Worm (Caenorhabditis elegans): ENCODE data around the gene C05C8.7.

C05C8.7 gene

DNA sequence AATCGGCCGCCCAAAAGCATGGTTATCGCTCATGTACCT lies 9.9 kb downstream of the C05C8.7 start, which contains the start of gene hpo-9:
Gene hpo-9, minus strand, starts transcription at position 37 of the 39 bp plus-strand sequence.
- TF ChIP-seq ceh-83 (GFP tag; optimal IDR thresholded peaks at IDR 0.05) = no peak
- TF ChIP-seq mab-5 (tag; optimal IDR thresholded peaks at IDR 0.05) = no peak
- no peak for TF ChIP-seq tbx-8 (GFP tag; optimal IDR thresholded peaks at IDR 0.05)
- TF ChIP-seq M03D4.4 (tag; optimal IDR thresholded peaks at IDR 0.05) = no peak
- TF ChIP-seq snpc-4 (tag; optimal IDR thresholded peaks at IDR 0.05) = no peak
- TF ChIP-seq lin-32 (GFP tag; optimal IDR thresholded peaks at IDR 0.05) = no peak
- no peak for TF ChIP-seq ceh-43 (GFP tag; optimal IDR thresholded peaks at IDR 0.05)
- no peak for TF ChIP-seq nhr-28 (tag; optimal IDR thresholded peaks at IDR 0.05)

ce11 chrV:7236694-7237093 lies 10.2 kb downstream of the C05C8.7 start:
- TF ChIP-seq nhr-28 (tag; optimal IDR thresholded peaks at IDR 0.05) (no peak), zip-8 (tag; optimal IDR thresholded peaks at IDR 0.05) (no peak), drap-1 (GFP tag; optimal IDR thresholded peaks at IDR 0.05) (no peak), flh-1 (GFP tag; optimal IDR thresholded peaks at IDR 0.05) (no peak), cnd-1 (tag; optimal IDR thresholded peaks at IDR 0.05) (no peak), mep-1 (tag; optimal IDR thresholded peaks at IDR 0.05) (no peak), ztf-11 (tag; optimal IDR thresholded peaks at IDR 0.05) (no peak), pha-4 (tag; optimal IDR thresholded peaks at IDR 0.05) (no peak), lsy-2 (tag; optimal IDR thresholded peaks at IDR 0.05) (no peak), lin-13 (tag; optimal IDR thresholded peaks at IDR 0.05) (no peak)

DNA sequence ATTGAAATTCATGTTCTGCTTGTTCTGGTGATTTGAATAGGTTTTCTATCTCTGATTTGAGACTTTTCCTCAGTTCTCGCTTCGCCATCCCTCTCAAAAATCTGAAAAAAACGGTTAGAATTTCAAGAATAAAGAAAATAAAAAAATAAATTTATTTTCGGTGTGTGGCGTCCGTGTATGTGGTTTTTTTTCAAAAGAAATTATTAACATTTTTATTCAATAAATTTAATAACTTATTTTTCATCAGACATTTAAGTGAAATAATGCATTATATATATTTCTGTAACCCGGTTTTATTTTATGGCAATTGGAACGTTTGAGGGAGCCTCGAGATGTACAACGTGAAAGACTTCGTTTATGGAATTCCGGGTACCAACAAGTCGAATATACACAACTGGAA lies 12.1 kb downstream of the C05C8.7 start, which contains the start of gene C05C8.5:
Gene C05C8.5, minus strand, starts transcription at position 101 of the 400 bp plus-strand sequence.
- TF ChIP-seq lin-32 (GFP tag; optimal IDR thresholded peaks at IDR 0.05) (no peak), unc-120 (tag; optimal IDR thresholded peaks at IDR 0.05; ENCODE audit: poor library complexity, severe bottlenecking) (no peak), unc-62 (GFP tag; optimal IDR thresholded peaks at IDR 0.05) (no peak), flh-1 (GFP tag; optimal IDR thresholded peaks at IDR 0.05) (no peak), cnd-1 (tag; optimal IDR thresholded peaks at IDR 0.05) (no peak), blmp-1 (tag; optimal IDR thresholded peaks at IDR 0.05) (no peak), M03D4.4 (tag; optimal IDR thresholded peaks at IDR 0.05) (no peak), lin-13 (tag; optimal IDR thresholded peaks at IDR 0.05) (no peak), nhr-12 (tag; optimal IDR thresholded peaks at IDR 0.05) (no peak), unc-39 (tag; optimal IDR thresholded peaks at IDR 0.05) (no peak), nhr-28 (tag; optimal IDR thresholded peaks at IDR 0.05) (no peak), tbx-8 (GFP tag; optimal IDR thresholded peaks at IDR 0.05) (no peak), lsy-2 (tag; optimal IDR thresholded peaks at IDR 0.05) (no peak), bed-3 (GFP tag; optimal IDR thresholded peaks at IDR 0.05) (no peak), elt-3 (tag; optimal IDR thresholded peaks at IDR 0.05) (no peak)

- TF ChIP-seq unc-39 (tag; optimal IDR thresholded peaks at IDR 0.05) = no peak
- no peak for TF ChIP-seq elt-1 (tag; optimal IDR thresholded peaks at IDR 0.05; ENCODE audit: borderline replicate concordance, insufficient read depth)
- no peak for TF ChIP-seq elt-3 (tag; optimal IDR thresholded peaks at IDR 0.05)
- no peak for TF ChIP-seq snpc-4 (tag; optimal IDR thresholded peaks at IDR 0.05)
These were observed 15.3 kb downstream of the C05C8.7 start for ce11 chrV:7231524-7231923.

ce11 chrV:7230847-7231246 lies 16.0 kb downstream of the C05C8.7 start, which contains the start of the genes gei-6 and krr-1:
gei-6 (minus strand) TSS chrV:7230848.
krr-1 (plus strand) TSS chrV:7231190.
- TF ChIP-seq nhr-28 (tag; optimal IDR thresholded peaks at IDR 0.05) (no peak), ceh-39 (tag; optimal IDR thresholded peaks at IDR 0.05) (no peak), unc-120 (tag; optimal IDR thresholded peaks at IDR 0.05; ENCODE audit: poor library complexity, severe bottlenecking) (peak; percentile 70), blmp-1 (tag; optimal IDR thresholded peaks at IDR 0.05) (peak; percentile 81), tbx-8 (GFP tag; optimal IDR thresholded peaks at IDR 0.05) (peak; percentile 76), M03D4.4 (tag; optimal IDR thresholded peaks at IDR 0.05) (peak; percentile 91), elt-1 (tag; optimal IDR thresholded peaks at IDR 0.05; ENCODE audit: borderline replicate concordance, insufficient read depth) (peak; percentile 60), zip-8 (tag; optimal IDR thresholded peaks at IDR 0.05) (no peak), snpc-4 (tag; optimal IDR thresholded peaks at IDR 0.05) (no peak), nhr-12 (tag; optimal IDR thresholded peaks at IDR 0.05) (peak; percentile 46), unc-62 (GFP tag; optimal IDR thresholded peaks at IDR 0.05) (peak; percentile 7), ztf-11 (tag; optimal IDR thresholded peaks at IDR 0.05) (peak; percentile 89), lin-32 (GFP tag; optimal IDR thresholded peaks at IDR 0.05) (peak; percentile 74), mab-5 (tag; optimal IDR thresholded peaks at IDR 0.05) (peak; percentile 31), ham-2 (GFP tag; optimal IDR thresholded peaks at IDR 0.05) (peak; percentile 79), lsy-2 (tag; optimal IDR thresholded peaks at IDR 0.05) (peak; percentile 65), sem-2 (GFP tag; optimal IDR thresholded peaks at IDR 0.05) (peak; percentile 71), mep-1 (tag; optimal IDR thresholded peaks at IDR 0.05) (peak; percentile 82), unc-39 (tag; optimal IDR thresholded peaks at IDR 0.05) (no peak), sptf-1 (tag; optimal IDR thresholded peaks at IDR 0.05) (peak; percentile 94), bed-3 (GFP tag; optimal IDR thresholded peaks at IDR 0.05) (peak; percentile 73), nhr-237 (tag; optimal IDR thresholded peaks at IDR 0.05) (peak; percentile 39), cnd-1 (tag; optimal IDR thresholded peaks at IDR 0.05) (peak; percentile 80), ces-1 (GFP tag; optimal IDR thresholded peaks at IDR 0.05) (peak; percentile 19), hlh-1 (tag; optimal IDR thresholded peaks at IDR 0.05) (peak; percentile 86), ceh-43 (GFP tag; optimal IDR thresholded peaks at IDR 0.05) (peak; percentile 89), flh-1 (GFP tag; optimal IDR thresholded peaks at IDR 0.05) (peak; percentile 55), lin-13 (tag; optimal IDR thresholded peaks at IDR 0.05) (peak; percentile 74), ceh-83 (GFP tag; optimal IDR thresholded peaks at IDR 0.05) (peak; percentile 70), nhr-76 (tag; optimal IDR thresholded peaks at IDR 0.05) (peak; percentile 44), pha-4 (tag; optimal IDR thresholded peaks at IDR 0.05) (peak; percentile 4), drap-1 (GFP tag; optimal IDR thresholded peaks at IDR 0.05) (peak; percentile 80), mls-2 (tag; optimal IDR thresholded peaks at IDR 0.05) (peak; percentile 87), nhr-2 (tag; optimal IDR thresholded peaks at IDR 0.05) (no peak), elt-3 (tag; optimal IDR thresholded peaks at IDR 0.05) (peak; percentile 1)

Data from whole organism, mixed stage, embryonic.